Worm (Caenorhabditis elegans): ENCODE results near the gene mca-3.

DNA sequence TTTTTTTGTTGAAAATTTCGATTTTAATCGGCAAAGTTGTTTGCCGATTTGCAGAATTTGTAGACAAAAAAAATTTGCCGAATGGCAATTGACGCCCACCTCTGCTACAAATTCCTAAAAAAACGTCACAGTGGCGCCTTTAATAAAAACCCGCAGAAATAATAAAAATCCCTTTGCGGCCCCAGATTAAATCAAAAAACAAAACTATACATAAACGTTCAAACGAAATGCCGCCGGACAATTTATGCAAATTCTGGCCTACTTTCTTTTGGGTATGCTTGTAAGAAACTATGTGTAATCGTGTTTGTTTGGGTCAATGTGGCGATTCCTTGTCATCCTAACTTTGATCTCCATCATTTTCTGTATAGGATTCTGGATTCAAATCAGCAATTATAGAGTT lies 18.1 kb upstream of the mca-3 start, which contains the start of gene T23E1.1:
- no peak for TF ChIP-seq nhr-76 (tag; optimal IDR thresholded peaks at IDR 0.05)
- no peak for TF ChIP-seq nhr-12 (tag; optimal IDR thresholded peaks at IDR 0.05)
- TF ChIP-seq nhr-28 (tag; optimal IDR thresholded peaks at IDR 0.05): no peak
